Worm (Caenorhabditis elegans) whole organism, young adult: ENCODE measurements around the gene srx-85.
"Not testable (repeated sequence)": the region's sequence is repeated elsewhere in the genome, so short reads cannot be mapped to it uniquely, and the experiment has no call there.

ENCODE experiments used
- C17E4.6 ChIP-seq: fragments of 200-800 bp; sonication (Bioruptor generic); IDR thresholded peaks from 2 replicates; pipeline ENCODE4 v1.3.6; 2022; ENCODE audit warnings: missing genetic modification reagents, missing genetic modification characterization, missing compliant biosample characterization
- D2030.7 ChIP-seq: fragments of 200-800 bp; sonication (Bioruptor generic); IDR thresholded peaks from 2 replicates; pipeline ENCODE4 v1.3.6; 2022; ENCODE audit warnings: missing genetic modification reagents, missing genetic modification characterization, missing compliant biosample characterization
- F23B12.7 ChIP-seq: sonication (generic microtip); optimal IDR thresholded peaks from 2 replicates; lab custom pipeline; 2017; ENCODE audit warnings: missing genetic modification characterization, mild to moderate bottlenecking, missing compliant biosample characterization, antibody characterized with exemption, moderate library complexity; ENCODE audit not compliant: insufficient read depth
- F33H1.4 ChIP-seq: fragments of 200-800 bp; sonication (Bioruptor generic); IDR thresholded peaks from 2 replicates; pipeline ENCODE4 v1.3.6; 2022; ENCODE audit warnings: missing genetic modification reagents, missing genetic modification characterization, missing compliant biosample characterization
- K11D2.4 ChIP-seq: fragments of 200-800 bp; sonication (Bioruptor generic); IDR thresholded peaks from 2 replicates; pipeline ENCODE4 v1.3.6; 2022; ENCODE audit warnings: missing genetic modification reagents, missing genetic modification characterization, missing compliant biosample characterization
- K12H6.12 ChIP-seq: fragments of 200-800 bp; sonication (Bioruptor generic); optimal IDR thresholded peaks from 2 replicates; lab custom pipeline; 2018; ENCODE audit warnings: mild to moderate bottlenecking, missing genetic modification characterization, missing compliant biosample characterization
- ZK185.1 ChIP-seq: sonication (generic microtip); optimal IDR thresholded peaks from 2 replicates; lab custom pipeline; 2016; ENCODE audit warnings: mild to moderate bottlenecking, missing genetic modification characterization, missing compliant biosample characterization; ENCODE audit not compliant: poor library complexity, severe bottlenecking
- aptf-2 ChIP-seq: fragments of 200-800 bp; sonication (Bioruptor generic); conservative IDR thresholded peaks from 2 replicates; pipeline ENCODE4 v1.3.6; 2022; ENCODE audit warnings: missing genetic modification reagents, missing genetic modification characterization, missing compliant biosample characterization
- attf-3 ChIP-seq: fragments of 200-800 bp; sonication (Bioruptor generic); conservative IDR thresholded peaks from 2 replicates; pipeline ENCODE4 v1.3.6; 2022; ENCODE audit warnings: missing genetic modification reagents, missing genetic modification characterization, missing compliant biosample characterization
- attf-5 ChIP-seq: fragments of 200-800 bp; sonication (Bioruptor generic); optimal IDR thresholded peaks from 2 replicates; lab custom pipeline; 2018; ENCODE audit warnings: mild to moderate bottlenecking, missing genetic modification characterization, missing compliant biosample characterization
- attf-6 ChIP-seq: fragments of 200-800 bp; sonication (Bioruptor generic); IDR thresholded peaks from 2 replicates; pipeline ENCODE4 v1.3.6; 2022; ENCODE audit warnings: missing genetic modification reagents, missing genetic modification characterization, missing compliant biosample characterization
- ceh-100 ChIP-seq: fragments of 200-800 bp; sonication (Bioruptor generic); IDR thresholded peaks from 2 replicates; pipeline ENCODE4 v1.3.6; 2022; ENCODE audit warnings: missing genetic modification reagents, missing genetic modification characterization, missing compliant biosample characterization
- ceh-27 ChIP-seq: fragments of 200-800 bp; sonication (Bioruptor generic); optimal IDR thresholded peaks from 2 replicates; lab custom pipeline; 2018; ENCODE audit warnings: mild to moderate bottlenecking, missing genetic modification characterization, moderate library complexity, missing compliant biosample characterization
- ceh-91 ChIP-seq: fragments of 200-800 bp; sonication (Bioruptor generic); IDR thresholded peaks from 2 replicates; pipeline ENCODE4 v1.3.6; 2022; ENCODE audit warnings: missing genetic modification reagents, missing genetic modification characterization, missing compliant biosample characterization
- chd-7 ChIP-seq: sonication (generic microtip); optimal IDR thresholded peaks from 2 replicates; lab custom pipeline; 2016; ENCODE audit warnings: mild to moderate bottlenecking, missing genetic modification characterization, moderate library complexity, missing compliant biosample characterization
- efl-1 ChIP-seq: fragments of 150-350 bp; optimal IDR thresholded peaks from 2 replicates; lab custom pipeline; 2014; ENCODE audit warnings: missing biosample characterization, missing genetic modification reagents, missing genetic modification characterization
- egl-44 ChIP-seq: fragments of 200-800 bp; sonication (Bioruptor generic); IDR thresholded peaks from 2 replicates; pipeline ENCODE4 v1.3.6; 2022; ENCODE audit warnings: missing genetic modification reagents, missing genetic modification characterization, missing compliant biosample characterization
- egrh-3 ChIP-seq: fragments of 200-800 bp; sonication (Bioruptor generic); IDR thresholded peaks from 2 replicates; pipeline ENCODE4 v1.3.6; 2022; ENCODE audit warnings: missing genetic modification reagents, missing genetic modification characterization, missing compliant biosample characterization
- ekl-4 ChIP-seq: fragments of 200-800 bp; sonication (Bioruptor generic); IDR thresholded peaks from 2 replicates; pipeline ENCODE4 v1.3.6; 2022; ENCODE audit warnings: missing genetic modification reagents, missing genetic modification characterization, missing compliant biosample characterization
- hmg-1.2 ChIP-seq: fragments of 200-800 bp; sonication (Bioruptor generic); IDR thresholded peaks from 2 replicates; pipeline ENCODE4 v1.3.6; 2022; ENCODE audit warnings: missing genetic modification reagents, missing genetic modification characterization, missing compliant biosample characterization
- hsf-1 ChIP-seq: fragments of 200-800 bp; sonication (Bioruptor generic); IDR thresholded peaks from 2 replicates; pipeline ENCODE4 v1.3.6; 2022; ENCODE audit warnings: missing genetic modification reagents, missing genetic modification characterization, missing compliant biosample characterization
- let-526 ChIP-seq: fragments of 200-800 bp; sonication (Bioruptor generic); IDR thresholded peaks from 2 replicates; pipeline ENCODE4 v1.3.6; 2022; ENCODE audit warnings: missing genetic modification reagents, missing genetic modification characterization, missing compliant biosample characterization
- let-607 ChIP-seq, 2 experiments: fragments of 200-800 bp in 1 of 2; sonication (Bioruptor generic) in 1 of 2; sonication (generic microtip) in 1 of 2; optimal IDR thresholded peaks; 2 replicates each; lab custom pipeline; 2016 to 2018; ENCODE audit warnings: mild to moderate bottlenecking in 2 of 2, missing compliant biosample characterization in 2 of 2, missing genetic modification characterization in 2 of 2, moderate library complexity in 2 of 2, missing genotype in 1 of 2
- lin-35 ChIP-seq, 3 experiments: fragments of 150-350 bp in 2 of 3; sonication (generic microtip) in 1 of 3; optimal IDR thresholded peaks; 2 replicates each; lab custom pipeline; 2014 to 2018; ENCODE audit warnings: missing biosample characterization in 3 of 3, missing genetic modification characterization in 3 of 3, missing genetic modification reagents in 3 of 3
- lin-54 ChIP-seq: fragments of 200-800 bp; sonication (Bioruptor generic); optimal IDR thresholded peaks from 2 replicates; lab custom pipeline; 2018; ENCODE audit warnings: mild to moderate bottlenecking, missing genetic modification characterization, missing compliant biosample characterization
- lir-1 ChIP-seq: fragments of 200-800 bp; sonication (Bioruptor generic); conservative IDR thresholded peaks from 2 replicates; pipeline ENCODE4 v1.3.6; 2022; ENCODE audit warnings: missing genetic modification reagents, missing genetic modification characterization, missing compliant biosample characterization
- madf-10 ChIP-seq: sonication (generic microtip); optimal IDR thresholded peaks from 2 replicates; lab custom pipeline; 2016; ENCODE audit warnings: mild to moderate bottlenecking, missing genetic modification characterization, missing compliant biosample characterization
- madf-3 ChIP-seq: fragments of 200-800 bp; sonication (Bioruptor generic); IDR thresholded peaks from 2 replicates; pipeline ENCODE4 v1.3.6; 2022; ENCODE audit warnings: missing genetic modification reagents, missing genetic modification characterization, missing compliant biosample characterization
- madf-6 ChIP-seq: fragments of 200-800 bp; sonication (Bioruptor generic); IDR thresholded peaks from 2 replicates; pipeline ENCODE4 v1.3.6; 2022; ENCODE audit warnings: missing genetic modification reagents, missing genetic modification characterization, missing compliant biosample characterization
- madf-8 ChIP-seq: fragments of 200-800 bp; sonication (Bioruptor generic); conservative IDR thresholded peaks from 2 replicates; pipeline ENCODE4 v1.3.6; 2022; ENCODE audit warnings: missing genetic modification reagents, missing genetic modification characterization, missing compliant biosample characterization
- nhr-90 ChIP-seq: sonication (generic microtip); optimal IDR thresholded peaks from 2 replicates; lab custom pipeline; 2016; ENCODE audit warnings: missing genotype, mild to moderate bottlenecking, missing genetic modification characterization, missing compliant biosample characterization
- rpc-1 ChIP-seq, 2 experiments: fragments of 150-350 bp in 1 of 2; sonication (generic microtip) in 1 of 2; optimal IDR thresholded peaks; 2 replicates each; lab custom pipeline; 2014 to 2018; ENCODE audit warnings: missing biosample characterization in 1 of 2, missing genetic modification characterization in 1 of 2, missing genetic modification reagents in 1 of 2, missing genotype in 1 of 2
- snpc-1.1 ChIP-seq: sonication (generic microtip); optimal IDR thresholded peaks from 2 replicates; lab custom pipeline; 2017; ENCODE audit warnings: missing genetic modification characterization, mild to moderate bottlenecking, missing compliant biosample characterization, antibody characterized with exemption, moderate library complexity, missing genotype, missing genetic modification reagents; ENCODE audit not compliant: insufficient read depth
- snpc-1.3 ChIP-seq: sonication (generic microtip); optimal IDR thresholded peaks from 2 replicates; lab custom pipeline; 2017; ENCODE audit warnings: missing genetic modification characterization, mild to moderate bottlenecking, missing compliant biosample characterization, antibody characterized with exemption, moderate library complexity, missing genotype, missing genetic modification reagents; ENCODE audit not compliant: insufficient read depth
- unc-130 ChIP-seq: sonication (generic microtip); optimal IDR thresholded peaks from 2 replicates; lab custom pipeline; 2016; ENCODE audit warnings: missing genetic modification reagents, missing genetic modification characterization, missing compliant biosample characterization
- ztf-18 ChIP-seq: sonication (generic microtip); optimal IDR thresholded peaks from 2 replicates; lab custom pipeline; 2016; ENCODE audit warnings: missing genotype, mild to moderate bottlenecking, missing genetic modification characterization, missing compliant biosample characterization
- ztf-26 ChIP-seq: sonication (generic microtip); optimal IDR thresholded peaks from 2 replicates; lab custom pipeline; 2017; ENCODE audit warnings: missing genetic modification characterization, missing compliant biosample characterization

srx-85 gene

ce11 chrV:11504853-11505397 lies 47.6 kb upstream of the srx-85 start, which contains the start of the genes C55A6.1 and C55A6.10 (continued):
- TF ChIP-seq madf-3 (GFP tag; lab: Robert Waterston, UW) (peak; percentile 64; the same call in 1 of the 2 replicates), let-526 (peak; percentile 67; the same call in 1 of the 2 replicates), D2030.7 (GFP tag; lab: Robert Waterston, UW) (peak; percentile 93), chd-7 (tag; lab: Kevin White, UChicago) (peak; percentile 50), egl-44 (GFP tag; lab: Robert Waterston, UW) (peak; percentile 65; the same call in 1 of the 2 replicates), aptf-2 (GFP tag; lab: Robert Waterston, UW) (0 out of 2 replicates have a peak, but pooled peaks have one; percentile 25), C17E4.6 (GFP tag; lab: Robert Waterston, UW) (peak; percentile 67), madf-8 (GFP tag; lab: Robert Waterston, UW) (peak; percentile 42; the same call in 1 of the 2 replicates), F33H1.4 (GFP tag; lab: Robert Waterston, UW) (peak; percentile 64), K11D2.4 (GFP tag; lab: Robert Waterston, UW) (peak; percentile 78; the same call in 1 of the 2 replicates), madf-10 (tag; lab: Kevin White, UChicago) (peak; percentile 73), ceh-100 (GFP tag; lab: Robert Waterston, UW) (peak; percentile 97), unc-130 (peak; percentile 59), ceh-27 (peak; percentile 72), ekl-4 (GFP tag; lab: Robert Waterston, UW) (peak; percentile 90), lin-35 (GFP tag; optimal IDR thresholded peaks at IDR 0.05; lab: Kevin White, UChicago) (peak in 1 of 3 experiments; percentile 66), let-607 (tag; optimal IDR thresholded peaks at IDR 0.05; lab: Kevin White, UChicago) (peak in 1 of 2 experiments; percentile 29), attf-3 (GFP tag; lab: Robert Waterston, UW) (peak; percentile 69), attf-6 (GFP tag; lab: Robert Waterston, UW) (peak; percentile 76), rpc-1 (optimal IDR thresholded peaks at IDR 0.05; lab: Kevin White, UChicago) (peak; percentile 24), egrh-3 (GFP tag; lab: Robert Waterston, UW) (peak; percentile 69; the same call in 1 of the 2 replicates), nhr-90 (tag; lab: Kevin White, UChicago) (peak; percentile 20), F23B12.7 (tag; lab: Kevin White, UChicago) (peak; percentile 56), madf-6 (peak; percentile 71), ztf-18 (tag; lab: Kevin White, UChicago) (peak; percentile 86), hmg-1.2 (peak; percentile 64; the same call in 1 of the 2 replicates), lin-54 (GFP tag; lab: Kevin White, UChicago) (peak; percentile 72), attf-5 (GFP tag; lab: Kevin White, UChicago) (peak; percentile 86), snpc-1.3 (tag; lab: Kevin White, UChicago) (peak; percentile 46), ceh-91 (GFP tag; lab: Robert Waterston, UW) (peak; percentile 74), K12H6.12 (tag; lab: Kevin White, UChicago) (peak; percentile 50), efl-1 (peak; percentile 23), ZK185.1 (tag; lab: Kevin White, UChicago) (peak; percentile 64), hsf-1 (GFP tag; lab: Robert Waterston, UW) (peak; percentile 38)
- TF ChIP-seq rpc-1 (tag; optimal IDR thresholded peaks at IDR 0.05; lab: Kevin White, UChicago): not testable (repeated sequence)

ce11 chrV:11506347-11506746 lies 46.1 kb upstream of the srx-85 start:
- no peak for TF ChIP-seq lir-1 (GFP tag; lab: Robert Waterston, UW)
- no peak for TF ChIP-seq snpc-1.3 (tag; lab: Kevin White, UChicago)
- TF ChIP-seq ztf-26 (tag; lab: Kevin White, UChicago): no peak
- TF ChIP-seq snpc-1.1 (tag; lab: Kevin White, UChicago): no peak
